Fruit fly (Drosophila melanogaster) whole organism, embryonic: Measurements from ENCODE around the gene park.

Experiments
- ATbp ChIP-seq: fragments of 200-800 bp; sonication (Bioruptor generic); optimal IDR thresholded peaks from 2 replicates; lab custom pipeline; 2017; ENCODE audit warnings: missing biosample characterization, mild to moderate bottlenecking, missing genetic modification characterization, missing genetic modification reagents
- BEAF-32 ChIP-seq: fragments of 200-800 bp; sonication (Bioruptor generic); optimal IDR thresholded peaks from 3 replicates; lab custom pipeline; 2017; ENCODE audit warnings: missing biosample characterization, missing genetic modification characterization, mild to moderate bottlenecking, moderate library complexity, missing genetic modification reagents
- Blimp-1 ChIP-seq: fragments of 200-800 bp; sonication (Bioruptor generic); optimal IDR thresholded peaks from 3 replicates; lab custom pipeline; 2018; ENCODE audit warnings: missing biosample characterization, missing genetic modification characterization, mild to moderate bottlenecking, moderate library complexity, missing genetic modification reagents
- CG11504 ChIP-seq: fragments of 200-800 bp; sonication (Bioruptor generic); optimal IDR thresholded peaks from 3 replicates; lab custom pipeline; 2019; ENCODE audit warnings: missing biosample characterization, mild to moderate bottlenecking, missing genetic modification characterization, moderate library complexity
- CG11560 ChIP-seq: fragments of 200-800 bp; sonication (Bioruptor generic); IDR thresholded peaks from 3 replicates; pipeline ENCODE4 v1.3.6; 2022; ENCODE audit warnings: missing biosample characterization, missing genetic modification characterization
- CG11695 ChIP-seq: fragments of 200-800 bp; sonication (Bioruptor generic); IDR thresholded peaks from 3 replicates; pipeline ENCODE4 v1.3.6; 2022; ENCODE audit warnings: missing biosample characterization, missing genetic modification characterization
- CG13894 ChIP-seq: fragments of 200-800 bp; sonication (Bioruptor generic); optimal IDR thresholded peaks from 3 replicates; lab custom pipeline; 2018; ENCODE audit warnings: missing biosample characterization, mild to moderate bottlenecking, missing genetic modification characterization, moderate library complexity
- CG14441 ChIP-seq: fragments of 200-800 bp; sonication (Bioruptor generic); IDR thresholded peaks from 2 replicates; pipeline ENCODE4 v1.3.6; 2022; ENCODE audit warnings: missing biosample characterization, missing genetic modification characterization
- CG14965 ChIP-seq: fragments of 200-800 bp; sonication (Bioruptor generic); optimal IDR thresholded peaks from 2 replicates; lab custom pipeline; 2016; ENCODE audit warnings: missing biosample characterization, missing genetic modification characterization, borderline replicate concordance
- CG15514 ChIP-seq: fragments of 200-800 bp; sonication (Bioruptor generic); optimal IDR thresholded peaks from 3 replicates; lab custom pipeline; 2017; ENCODE audit warnings: missing biosample characterization, missing genetic modification characterization, mild to moderate bottlenecking, moderate library complexity, missing genetic modification reagents
- CG1603 ChIP-seq: fragments of 200-800 bp; sonication (Bioruptor generic); optimal IDR thresholded peaks from 2 replicates; lab custom pipeline; 2019; ENCODE audit warnings: missing biosample characterization, mild to moderate bottlenecking, missing genetic modification characterization, moderate library complexity
- CG17612 ChIP-seq: fragments of 200-800 bp; sonication (Bioruptor generic); IDR thresholded peaks from 2 replicates; pipeline ENCODE4 v1.3.6; 2022; ENCODE audit warnings: missing biosample characterization, missing genetic modification characterization
- CG2116 ChIP-seq: fragments of 200-800 bp; sonication (Bioruptor generic); optimal IDR thresholded peaks from 3 replicates; lab custom pipeline; 2018; ENCODE audit warnings: missing biosample characterization, mild to moderate bottlenecking, missing genetic modification characterization
- CG2199 ChIP-seq: fragments of 200-800 bp; sonication (Bioruptor generic); IDR thresholded peaks from 3 replicates; pipeline ENCODE4 v1.3.6; 2022; ENCODE audit warnings: missing biosample characterization, missing genetic modification characterization
- CG34224 ChIP-seq: fragments of 200-800 bp; sonication (Bioruptor generic); IDR thresholded peaks from 3 replicates; pipeline ENCODE4 v1.3.6; 2022; ENCODE audit warnings: missing biosample characterization, missing genetic modification characterization; ENCODE audit not compliant: partially characterized antibody
- CG34376 ChIP-seq: fragments of 200-800 bp; sonication (Bioruptor generic); optimal IDR thresholded peaks from 2 replicates; lab custom pipeline; 2018; ENCODE audit warnings: missing biosample characterization, mild to moderate bottlenecking, missing genetic modification characterization
- CG4854 ChIP-seq: fragments of 200-800 bp; sonication (Bioruptor generic); optimal IDR thresholded peaks from 2 replicates; lab custom pipeline; 2016; ENCODE audit warnings: missing biosample characterization, missing genetic modification characterization, inconsistent platforms
- CG6254 ChIP-seq: fragments of 200-800 bp; sonication (Bioruptor generic); optimal IDR thresholded peaks from 3 replicates; lab custom pipeline; 2017; ENCODE audit warnings: mild to moderate bottlenecking, missing biosample characterization, missing genetic modification reagents, missing genetic modification characterization
- CG7786 ChIP-seq: fragments of 200-800 bp; sonication (Bioruptor generic); optimal IDR thresholded peaks from 2 replicates; lab custom pipeline; 2016; ENCODE audit warnings: missing biosample characterization, missing genetic modification characterization
- CG8281 ChIP-seq: fragments of 200-800 bp; sonication (Bioruptor generic); optimal IDR thresholded peaks from 2 replicates; lab custom pipeline; 2018; ENCODE audit warnings: missing biosample characterization, mild to moderate bottlenecking, missing genetic modification characterization, moderate library complexity
- CG8290 ChIP-seq, 3 experiments: fragments of 200-800 bp; sonication (Bioruptor generic); optimal IDR thresholded peaks; 2 replicates each; lab custom pipeline; 2016 to 2019; ENCODE audit warnings: missing biosample characterization in 3 of 3, missing genetic modification characterization in 3 of 3, mild to moderate bottlenecking in 2 of 3, moderate library complexity in 1 of 3
- CG8478 ChIP-seq: fragments of >200 bp; optimal IDR thresholded peaks from 2 replicates; lab custom pipeline; 2018
- CTCF ChIP-seq: fragments of 200-800 bp; sonication (Bioruptor generic); optimal IDR thresholded peaks from 2 replicates; lab custom pipeline; 2017; ENCODE audit warnings: missing biosample characterization, mild to moderate bottlenecking, missing genetic modification characterization, moderate library complexity
- D19A ChIP-seq: fragments of 200-800 bp; optimal IDR thresholded peaks from 3 replicates; lab custom pipeline; 2019; ENCODE audit warnings: missing biosample characterization, mild to moderate bottlenecking, missing genetic modification characterization, moderate library complexity
- HLH4C ChIP-seq: fragments of 200-800 bp; sonication (Bioruptor generic); IDR thresholded peaks from 3 replicates; pipeline ENCODE4 v1.3.6; 2022; ENCODE audit warnings: missing biosample characterization, missing genetic modification characterization; ENCODE audit not compliant: partially characterized antibody
- Hr78 ChIP-seq, 2 experiments: fragments of 200-800 bp in 1 of 2; fragments of >200 bp in 1 of 2; sonication (Bioruptor generic) in 1 of 2; optimal IDR thresholded peaks; 2 replicates each; lab custom pipeline; 2017 to 2019; ENCODE audit warnings: missing biosample characterization in 2 of 2, missing genetic modification characterization in 2 of 2, mild to moderate bottlenecking in 1 of 2, moderate library complexity in 1 of 2
- Hsf ChIP-seq: fragments of 200-800 bp; sonication (Bioruptor generic); optimal IDR thresholded peaks from 3 replicates; lab custom pipeline; 2016; ENCODE audit warnings: missing biosample characterization, missing genetic modification characterization
- Kr ChIP-seq: fragments of 200-800 bp; sonication (Bioruptor generic); optimal IDR thresholded peaks from 2 replicates; lab custom pipeline; 2017; ENCODE audit warnings: missing biosample characterization, mild to moderate bottlenecking, missing genetic modification characterization
- Med ChIP-seq: fragments of 200-800 bp; sonication (Bioruptor generic); peaks from one replicate; lab custom pipeline; 2016; ENCODE audit warnings: missing biosample characterization, missing genetic modification characterization, mild to moderate bottlenecking, inconsistent platforms, moderate library complexity
- Ravus ChIP-seq: fragments of 200-800 bp; sonication (Bioruptor generic); IDR thresholded peaks from 2 replicates; pipeline ENCODE4 v1.3.6; 2022; ENCODE audit warnings: missing biosample characterization, missing genetic modification characterization
- bsh ChIP-seq, 2 experiments: fragments of 200-800 bp; sonication (Bioruptor generic); optimal IDR thresholded peaks; 2 replicates each; lab custom pipeline; 2017 to 2018; ENCODE audit warnings: mild to moderate bottlenecking in 2 of 2, missing biosample characterization in 2 of 2, missing genetic modification characterization in 2 of 2, moderate library complexity in 1 of 2
- caup ChIP-seq: fragments of 200-800 bp; sonication (Bioruptor generic); optimal IDR thresholded peaks from 3 replicates; lab custom pipeline; 2017; ENCODE audit warnings: missing biosample characterization, mild to moderate bottlenecking, missing genetic modification characterization, moderate library complexity; ENCODE audit not compliant: severe bottlenecking
- chinmo ChIP-seq: fragments of 200-800 bp; sonication (Bioruptor generic); IDR thresholded peaks from 4 replicates; pipeline ENCODE4 v1.3.6; 2022; ENCODE audit warnings: missing biosample characterization, missing genetic modification characterization; ENCODE audit not compliant: partially characterized antibody
- ewg ChIP-seq: fragments of 200-800 bp; sonication (Bioruptor generic); optimal IDR thresholded peaks from 3 replicates; lab custom pipeline; 2017; ENCODE audit warnings: mild to moderate bottlenecking, missing biosample characterization, missing genetic modification reagents, missing genetic modification characterization
- gfzf ChIP-seq: fragments of 200-800 bp; sonication (Bioruptor generic); optimal IDR thresholded peaks from 2 replicates; lab custom pipeline; 2016; ENCODE audit warnings: missing biosample characterization, mild to moderate bottlenecking, missing genetic modification characterization, moderate library complexity
- hkb ChIP-seq, 2 experiments: fragments of 200-800 bp in 1 of 2; fragments of >200 bp in 1 of 2; sonication (Bioruptor generic) in 1 of 2; IDR thresholded peaks in 1 of 2; optimal IDR thresholded peaks in 1 of 2; 2 replicates each; pipeline versions ENCODE4 v1.3.6 to Lab custom; 2017 to 2022; ENCODE audit warnings: missing biosample characterization in 1 of 2, missing genetic modification characterization in 1 of 2
- insv ChIP-seq, 2 experiments: fragments of 200-800 bp; sonication (Bioruptor generic); optimal IDR thresholded peaks; 3 replicates each; lab custom pipeline; 2016 to 2018; ENCODE audit warnings: missing biosample characterization in 2 of 2, missing genetic modification characterization in 2 of 2
- pita ChIP-seq: fragments of 200-800 bp; sonication (Bioruptor generic); optimal IDR thresholded peaks from 2 replicates; lab custom pipeline; 2017; ENCODE audit warnings: missing biosample characterization, mild to moderate bottlenecking, missing genetic modification characterization
- pzg ChIP-seq: fragments of 200-800 bp; sonication (Bioruptor generic); optimal IDR thresholded peaks from 3 replicates; lab custom pipeline; 2018; ENCODE audit warnings: missing biosample characterization, mild to moderate bottlenecking, missing genetic modification characterization, moderate library complexity
- scrt ChIP-seq: fragments of 200-800 bp; sonication (Bioruptor generic); optimal IDR thresholded peaks from 2 replicates; lab custom pipeline; 2018; ENCODE audit warnings: missing biosample characterization, mild to moderate bottlenecking, missing genetic modification characterization, moderate library complexity
- sens ChIP-seq: fragments of 200-800 bp; sonication (Bioruptor generic); peaks from one replicate; lab custom pipeline; 2016; ENCODE audit warnings: missing biosample characterization, missing genetic modification characterization
- sima ChIP-seq: fragments of 200-800 bp; sonication (Bioruptor generic); optimal IDR thresholded peaks from 2 replicates; lab custom pipeline; 2016; ENCODE audit warnings: missing biosample characterization, missing genetic modification characterization
- stwl ChIP-seq: fragments of 200-800 bp; sonication (Bioruptor generic); optimal IDR thresholded peaks from 3 replicates; lab custom pipeline; 2018; ENCODE audit warnings: missing biosample characterization, mild to moderate bottlenecking, missing genetic modification characterization, moderate library complexity
- tll ChIP-seq, 2 experiments: fragments of 200-800 bp in 1 of 2; fragments of >200 bp in 1 of 2; sonication (Bioruptor generic) in 1 of 2; optimal IDR thresholded peaks; 2 replicates each; lab custom pipeline; 2017 to 2019; ENCODE audit warnings: missing biosample characterization in 2 of 2, missing genetic modification characterization in 2 of 2, mild to moderate bottlenecking in 1 of 2, moderate library complexity in 1 of 2

Gene park

DNA sequence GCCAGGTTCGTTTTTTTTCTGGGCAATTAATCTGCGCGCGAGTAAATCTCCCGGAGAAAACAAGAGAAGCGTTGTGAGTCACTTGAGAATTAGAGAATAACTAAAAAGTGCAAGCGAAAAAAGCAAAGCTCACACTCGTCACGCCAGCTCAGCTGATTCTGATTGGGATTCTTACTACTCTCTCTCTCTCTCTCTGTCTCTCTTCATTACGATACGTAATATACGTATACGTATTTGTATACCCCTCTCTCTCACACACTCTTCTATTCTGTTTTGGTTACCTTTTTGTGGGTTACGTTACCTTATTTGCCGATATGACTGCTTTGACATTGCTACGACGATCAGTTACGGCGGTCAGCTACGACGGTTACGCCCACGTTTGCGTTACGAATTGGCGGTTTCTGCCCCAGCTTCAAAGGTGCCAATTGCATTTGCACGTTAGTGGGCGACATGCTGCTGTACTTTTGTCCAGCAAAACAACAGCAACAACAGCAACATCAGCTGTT, 6.2 kb upstream of the park start, which contains the start of the genes Targ1, CG10512 and Targ2 (continued):
- TF ChIP-seq Blimp-1 (GFP tag; lab: Kevin White, UChicago) (peak; percentile 22), CG11560 (tag; lab: Robert Waterston, UW) (no peak), bsh (GFP tag; optimal IDR thresholded peaks at IDR 0.05; lab: Kevin White, UChicago) (peak in 1 of 2 experiments; percentile 50), Med (GFP tag; lab: Kevin White, UChicago) (peak; percentile 73), ewg (GFP tag; lab: Kevin White, UChicago) (peak; percentile 49), CG2199 (GFP tag; lab: Robert Waterston, UW) (0 out of 3 replicates have a peak, but pooled peaks have one; percentile 17), insv (GFP tag; optimal IDR thresholded peaks at IDR 0.05; lab: Kevin White, UChicago) (peak in 1 of 2 experiments; percentile 66), CG14965 (GFP tag; lab: Kevin White, UChicago) (no peak), CG34376 (peak; percentile 51), Hr78 (GFP tag; optimal IDR thresholded peaks at IDR 0.05; lab: Kevin White, UChicago) (peak in 1 of 2 experiments; percentile 31), chinmo (GFP tag; lab: Robert Waterston, UW) (peak; percentile 72; the same call in 1 of the 4 replicates), CG8478 (peak; percentile 76), CG6254 (GFP tag; lab: Kevin White, UChicago) (no peak), CG34224 (GFP tag; lab: Robert Waterston, UW) (peak; percentile 48; the same call in 2 of the 3 replicates), sens (GFP tag; lab: Kevin White, UChicago) (peak; percentile 45)

DNA sequence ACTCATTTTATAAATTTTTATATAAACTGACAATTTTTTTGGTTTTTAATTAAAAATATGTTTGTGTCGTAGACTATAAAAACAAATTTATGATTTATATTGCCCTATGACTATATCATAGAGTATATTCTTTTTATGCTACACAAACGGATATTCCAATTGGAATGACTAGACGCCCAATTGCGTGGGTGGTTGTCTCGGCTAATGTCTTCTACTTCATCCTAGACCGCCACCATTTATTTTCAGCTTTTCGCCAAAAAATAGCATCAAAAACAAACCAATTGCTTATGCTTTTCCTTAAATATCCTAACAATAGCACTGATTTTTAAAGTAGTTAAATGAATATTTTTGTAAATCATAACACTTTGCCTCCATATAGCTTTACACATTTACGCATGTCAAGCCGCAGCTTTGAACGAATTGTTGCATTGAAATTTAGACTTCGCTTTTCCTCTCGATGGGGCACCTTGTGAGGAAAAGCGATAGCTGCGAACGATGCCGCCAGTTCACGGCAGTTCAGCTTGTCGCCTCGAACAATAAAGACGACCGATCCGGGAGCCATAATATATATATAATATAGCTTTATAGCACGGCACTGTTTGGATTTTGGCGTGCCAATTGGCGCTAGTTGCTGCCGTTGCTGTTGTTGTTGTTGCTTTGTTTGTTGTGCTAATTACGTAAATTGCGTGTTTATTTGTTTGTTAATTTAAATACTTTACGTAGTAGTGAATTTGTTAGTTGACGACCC, 5.5 kb upstream of the park start:
- peak; percentile 14 for TF ChIP-seq CG1603 (tag; lab: Kevin White, UChicago)
- TF ChIP-seq hkb (optimal IDR thresholded peaks at IDR 0.05; lab: Kevin White, UChicago) = peak; percentile 26
- no peak for TF ChIP-seq hkb (GFP tag; IDR thresholded peaks at IDR 0.05; lab: Robert Waterston, UW)
- TF ChIP-seq stwl (tag; lab: Kevin White, UChicago) = peak; percentile 36
- peak; percentile 63 for TF ChIP-seq D19A
- TF ChIP-seq CG34376 = peak; percentile 59
- peak; percentile 7 for TF ChIP-seq CG2116 (GFP tag; lab: Kevin White, UChicago)
- TF ChIP-seq BEAF-32 (GFP tag; lab: Kevin White, UChicago) = peak; percentile 1
- no peak for TF ChIP-seq sima (GFP tag; lab: Kevin White, UChicago)
- no peak for TF ChIP-seq Kr (GFP tag; lab: Kevin White, UChicago)
- TF ChIP-seq CG17612 (GFP tag; lab: Robert Waterston, UW) = no peak
- no peak for TF ChIP-seq Hsf (GFP tag; lab: Kevin White, UChicago)
- TF ChIP-seq CG8290 (GFP tag; optimal IDR thresholded peaks at IDR 0.05; lab: Kevin White, UChicago) = no peak
- peak in 1 of 2 experiments; percentile 18 for TF ChIP-seq CG8290 (tag; optimal IDR thresholded peaks at IDR 0.05; lab: Kevin White, UChicago)
- peak; percentile 35 for TF ChIP-seq pita (GFP tag; lab: Kevin White, UChicago)
- TF ChIP-seq gfzf (GFP tag; lab: Kevin White, UChicago) = peak; percentile 20
- TF ChIP-seq HLH4C (GFP tag; lab: Robert Waterston, UW) = no peak
- TF ChIP-seq CTCF = peak; percentile 70
- no peak for TF ChIP-seq Ravus
- TF ChIP-seq CG13894 (tag; lab: Kevin White, UChicago) = peak; percentile 47
- no peak for TF ChIP-seq CG7786 (GFP tag; lab: Kevin White, UChicago)
- peak; percentile 30 for TF ChIP-seq CG15514
- peak; percentile 5 for TF ChIP-seq CG11504
- peak; percentile 7 for TF ChIP-seq pzg (GFP tag; lab: Kevin White, UChicago)
- peak; percentile 36; the same call in 1 of the 2 replicates for TF ChIP-seq CG14441 (GFP tag; lab: Robert Waterston, UW)
- no peak for TF ChIP-seq CG4854
- no peak for TF ChIP-seq scrt
- TF ChIP-seq CG8281 = no peak
- no peak for TF ChIP-seq caup (GFP tag; lab: Kevin White, UChicago)
- 0 out of 3 replicates have a peak, but pooled peaks have one; percentile 7 for TF ChIP-seq CG11695 (GFP tag; lab: Robert Waterston, UW)
- TF ChIP-seq ATbp (GFP tag; lab: Kevin White, UChicago) = no peak
- no peak for TF ChIP-seq tll (GFP tag; optimal IDR thresholded peaks at IDR 0.05; lab: Kevin White, UChicago)
- TF ChIP-seq Med (GFP tag; lab: Kevin White, UChicago) = peak; percentile 16
